Fruit fly (Drosophila melanogaster) whole organism, embryonic: Measurements from ENCODE around the gene CG4607.

Experiments
- Adf1 ChIP-seq: fragments of 200-800 bp; sonication (Bioruptor generic); IDR thresholded peaks from 2 replicates; pipeline ENCODE4 v1.3.6; 2022; ENCODE audit warnings: missing biosample characterization, missing genetic modification characterization
- Aef1 ChIP-seq: fragments of 200-800 bp; sonication (Bioruptor generic); IDR thresholded peaks from 3 replicates; pipeline ENCODE4 v1.3.6; 2022; ENCODE audit warnings: missing biosample characterization, missing genetic modification characterization
- B-H2 ChIP-seq: fragments of 200-800 bp; sonication (Bioruptor generic); optimal IDR thresholded peaks from 2 replicates; lab custom pipeline; 2018; ENCODE audit warnings: missing biosample characterization, mild to moderate bottlenecking, missing genetic modification characterization
- CG10209 ChIP-seq: fragments of 200-800 bp; sonication (Bioruptor generic); optimal IDR thresholded peaks from 3 replicates; lab custom pipeline; 2017; ENCODE audit warnings: missing biosample characterization, mild to moderate bottlenecking, missing genetic modification characterization, missing genetic modification reagents
- CG11695 ChIP-seq: fragments of 200-800 bp; sonication (Bioruptor generic); IDR thresholded peaks from 3 replicates; pipeline ENCODE4 v1.3.6; 2022; ENCODE audit warnings: missing biosample characterization, missing genetic modification characterization
- CG12236 ChIP-seq: fragments of 200-800 bp; sonication (Bioruptor generic); optimal IDR thresholded peaks from 2 replicates; lab custom pipeline; 2016; ENCODE audit warnings: missing biosample characterization, missing genetic modification characterization
- CG12659 ChIP-seq: fragments of 200-800 bp; sonication (Bioruptor generic); optimal IDR thresholded peaks from 3 replicates; lab custom pipeline; 2017; ENCODE audit warnings: mild to moderate bottlenecking, missing biosample characterization, missing genetic modification reagents, missing genetic modification characterization
- CG13123 ChIP-seq: fragments of 200-800 bp; sonication (Bioruptor generic); optimal IDR thresholded peaks from 2 replicates; lab custom pipeline; 2016; ENCODE audit warnings: missing biosample characterization, missing genetic modification characterization
- CG13287 ChIP-seq: fragments of 200-800 bp; sonication (Bioruptor generic); IDR thresholded peaks from 2 replicates; pipeline ENCODE4 v1.3.6; 2022; ENCODE audit warnings: missing biosample characterization, missing genetic modification characterization; ENCODE audit not compliant: partially characterized antibody
- CG13775 ChIP-seq: fragments of 200-800 bp; sonication (Bioruptor generic); optimal IDR thresholded peaks from 3 replicates; lab custom pipeline; 2017; ENCODE audit warnings: missing biosample characterization, mild to moderate bottlenecking, missing genetic modification characterization
- CG13894 ChIP-seq: fragments of 200-800 bp; sonication (Bioruptor generic); optimal IDR thresholded peaks from 3 replicates; lab custom pipeline; 2018; ENCODE audit warnings: missing biosample characterization, mild to moderate bottlenecking, missing genetic modification characterization, moderate library complexity
- CG14667 ChIP-seq: fragments of 200-800 bp; sonication (Bioruptor generic); IDR thresholded peaks from 2 replicates; pipeline ENCODE4 v1.3.6; 2022; ENCODE audit warnings: missing biosample characterization, missing genetic modification characterization
- CG15073 ChIP-seq: fragments of 200-800 bp; sonication (Bioruptor generic); optimal IDR thresholded peaks from 2 replicates; lab custom pipeline; 2016; ENCODE audit warnings: missing biosample characterization, missing genetic modification characterization
- CG15269 ChIP-seq: fragments of 200-800 bp; sonication (Bioruptor generic); optimal IDR thresholded peaks from 2 replicates; lab custom pipeline; 2018; ENCODE audit warnings: missing biosample characterization, mild to moderate bottlenecking, missing genetic modification characterization, moderate library complexity
- CG2202 ChIP-seq: fragments of 200-800 bp; sonication (Bioruptor generic); optimal IDR thresholded peaks from 2 replicates; lab custom pipeline; 2018; ENCODE audit warnings: missing biosample characterization, mild to moderate bottlenecking, missing genetic modification characterization
- CG2712 ChIP-seq: fragments of 200-800 bp; optimal IDR thresholded peaks from 3 replicates; lab custom pipeline; 2019; ENCODE audit warnings: missing biosample characterization, mild to moderate bottlenecking, missing genetic modification characterization, moderate library complexity
- CG30431 ChIP-seq: fragments of 200-800 bp; sonication (Bioruptor generic); optimal IDR thresholded peaks from 2 replicates; lab custom pipeline; 2017; ENCODE audit warnings: missing biosample characterization, missing genetic modification characterization
- CG31365 ChIP-seq: fragments of 200-800 bp; sonication (Bioruptor generic); optimal IDR thresholded peaks from 2 replicates; lab custom pipeline; 2018; ENCODE audit warnings: missing biosample characterization, mild to moderate bottlenecking, missing genetic modification characterization
- CG33213 ChIP-seq: fragments of 200-800 bp; sonication (Bioruptor generic); optimal IDR thresholded peaks from 3 replicates; lab custom pipeline; 2016; ENCODE audit warnings: missing biosample characterization, missing genetic modification characterization
- CG34224 ChIP-seq: fragments of 200-800 bp; sonication (Bioruptor generic); IDR thresholded peaks from 3 replicates; pipeline ENCODE4 v1.3.6; 2022; ENCODE audit warnings: missing biosample characterization, missing genetic modification characterization; ENCODE audit not compliant: partially characterized antibody
- CG4282 ChIP-seq: fragments of 200-800 bp; sonication (Bioruptor generic); optimal IDR thresholded peaks from 2 replicates; lab custom pipeline; 2016; ENCODE audit warnings: missing biosample characterization, missing genetic modification characterization
- CG43689 ChIP-seq: fragments of 200-800 bp; sonication (Bioruptor generic); IDR thresholded peaks from 2 replicates; pipeline ENCODE4 v1.3.6; 2022; ENCODE audit warnings: missing biosample characterization, missing genetic modification characterization
- CG4730 ChIP-seq: fragments of 200-800 bp; sonication (Bioruptor generic); IDR thresholded peaks from 2 replicates; pipeline ENCODE4 v1.3.6; 2022; ENCODE audit warnings: missing biosample characterization, missing genetic modification characterization
- CG8944 ChIP-seq: fragments of 200-800 bp; sonication (Bioruptor generic); optimal IDR thresholded peaks from 3 replicates; lab custom pipeline; 2016; ENCODE audit warnings: missing biosample characterization, missing genetic modification characterization
- Dad ChIP-seq: fragments of 200-800 bp; sonication (Bioruptor generic); optimal IDR thresholded peaks from 3 replicates; lab custom pipeline; 2016; ENCODE audit warnings: missing biosample characterization, missing genetic modification characterization
- Dek ChIP-seq: fragments of 200-800 bp; sonication (Bioruptor generic); optimal IDR thresholded peaks from 3 replicates; lab custom pipeline; 2019; ENCODE audit warnings: missing biosample characterization, mild to moderate bottlenecking, missing genetic modification characterization, moderate library complexity
- Dip3 ChIP-seq: fragments of 200-800 bp; sonication (Bioruptor generic); optimal IDR thresholded peaks from 3 replicates; lab custom pipeline; 2016; ENCODE audit warnings: missing biosample characterization, missing genetic modification characterization
- Gsc ChIP-seq: fragments of 200-800 bp; sonication (Bioruptor generic); IDR thresholded peaks from 2 replicates; pipeline ENCODE4 v1.3.6; 2022; ENCODE audit warnings: missing biosample characterization, missing genetic modification characterization
- Hmx ChIP-seq: fragments of 200-800 bp; sonication (Bioruptor generic); optimal IDR thresholded peaks from 2 replicates; lab custom pipeline; 2016; ENCODE audit warnings: missing biosample characterization, missing genetic modification characterization
- Med ChIP-seq: fragments of 200-800 bp; sonication (Bioruptor generic); peaks from one replicate; lab custom pipeline; 2016; ENCODE audit warnings: missing biosample characterization, missing genetic modification characterization, mild to moderate bottlenecking, inconsistent platforms, moderate library complexity
- Oaz ChIP-seq: fragments of 200-800 bp; sonication (Bioruptor generic); IDR thresholded peaks from 2 replicates; pipeline ENCODE4 v1.3.6; 2022; ENCODE audit warnings: missing biosample characterization, missing genetic modification characterization
- Ptx1 ChIP-seq: fragments of 200-800 bp; sonication (Bioruptor generic); IDR thresholded peaks from 2 replicates; pipeline ENCODE4 v1.3.6; 2022; ENCODE audit warnings: missing biosample characterization, missing genetic modification characterization
- Ssrp ChIP-seq: fragments of 200-800 bp; sonication (Bioruptor generic); optimal IDR thresholded peaks from 2 replicates; lab custom pipeline; 2018; ENCODE audit warnings: missing biosample characterization, mild to moderate bottlenecking, missing genetic modification characterization, moderate library complexity
- Tbp ChIP-seq: fragments of >200 bp; optimal IDR thresholded peaks from 2 replicates; lab custom pipeline; 2018; ENCODE audit warnings: missing biosample characterization, missing genetic modification characterization
- ac ChIP-seq: fragments of 200-800 bp; sonication (Bioruptor generic); optimal IDR thresholded peaks from 3 replicates; lab custom pipeline; 2017; ENCODE audit warnings: missing biosample characterization, mild to moderate bottlenecking, missing genetic modification characterization
- amos ChIP-seq: fragments of 200-800 bp; sonication (Bioruptor generic); IDR thresholded peaks from 2 replicates; pipeline ENCODE4 v1.3.6; 2022; ENCODE audit warnings: missing biosample characterization, missing genetic modification characterization; ENCODE audit not compliant: partially characterized antibody
- bigmax ChIP-seq: fragments of 200-800 bp; sonication (Bioruptor generic); optimal IDR thresholded peaks from 2 replicates; lab custom pipeline; 2018; ENCODE audit warnings: missing biosample characterization, mild to moderate bottlenecking, missing genetic modification characterization
- da ChIP-seq: fragments of 200-800 bp; sonication (Bioruptor generic); optimal IDR thresholded peaks from 2 replicates; lab custom pipeline; 2016; ENCODE audit warnings: missing biosample characterization, missing genetic modification characterization
- dati ChIP-seq: fragments of 200-800 bp; sonication (Bioruptor generic); IDR thresholded peaks from 2 replicates; pipeline ENCODE4 v1.3.6; 2022; ENCODE audit warnings: missing biosample characterization, missing genetic modification characterization
- fd102C ChIP-seq: fragments of 200-800 bp; sonication (Bioruptor generic); optimal IDR thresholded peaks from 2 replicates; lab custom pipeline; 2018; ENCODE audit warnings: missing biosample characterization, mild to moderate bottlenecking, missing genetic modification characterization, moderate library complexity
- hkb ChIP-seq, 2 experiments: fragments of 200-800 bp in 1 of 2; fragments of >200 bp in 1 of 2; sonication (Bioruptor generic) in 1 of 2; IDR thresholded peaks in 1 of 2; optimal IDR thresholded peaks in 1 of 2; 2 replicates each; pipeline versions ENCODE4 v1.3.6 to Lab custom; 2017 to 2022; ENCODE audit warnings: missing biosample characterization in 1 of 2, missing genetic modification characterization in 1 of 2
- kah ChIP-seq: fragments of 200-800 bp; sonication (Bioruptor generic); optimal IDR thresholded peaks from 2 replicates; lab custom pipeline; 2018; ENCODE audit warnings: missing biosample characterization, mild to moderate bottlenecking, missing genetic modification characterization
- knrl ChIP-seq: fragments of 200-800 bp; sonication (Bioruptor generic); IDR thresholded peaks from 3 replicates; pipeline ENCODE4 v1.3.6; 2022; ENCODE audit warnings: missing biosample characterization, missing genetic modification characterization; ENCODE audit not compliant: partially characterized antibody
- lov ChIP-seq, 2 experiments: fragments of 200-800 bp in 1 of 2; fragments of >200 bp in 1 of 2; sonication (Bioruptor generic) in 1 of 2; IDR thresholded peaks in 1 of 2; optimal IDR thresholded peaks in 1 of 2; 2 replicates in 1 of 2; 3 replicates in 1 of 2; pipeline versions ENCODE4 v1.3.6 to Lab custom; 2017 to 2022; ENCODE audit warnings: missing biosample characterization in 1 of 2, missing genetic modification characterization in 1 of 2
- luna ChIP-seq: fragments of 200-800 bp; sonication (Bioruptor generic); optimal IDR thresholded peaks from 2 replicates; lab custom pipeline; 2016; ENCODE audit warnings: missing biosample characterization, missing genetic modification characterization
- nau ChIP-seq: fragments of 200-800 bp; sonication (Bioruptor generic); optimal IDR thresholded peaks from 3 replicates; lab custom pipeline; 2017; ENCODE audit warnings: missing biosample characterization, mild to moderate bottlenecking, missing genetic modification characterization, missing genetic modification reagents
- nerfin-1 ChIP-seq: fragments of 200-800 bp; sonication (Bioruptor generic); optimal IDR thresholded peaks from 3 replicates; lab custom pipeline; 2019; ENCODE audit warnings: missing biosample characterization, mild to moderate bottlenecking, missing genetic modification characterization, moderate library complexity
- onecut ChIP-seq: fragments of 200-800 bp; sonication (Bioruptor generic); IDR thresholded peaks from 2 replicates; pipeline ENCODE4 v1.3.6; 2022; ENCODE audit warnings: missing biosample characterization, missing genetic modification characterization
- seq ChIP-seq: fragments of 200-800 bp; sonication (Bioruptor generic); IDR thresholded peaks from 2 replicates; pipeline ENCODE4 v1.3.6; 2022; ENCODE audit warnings: missing biosample characterization, missing genetic modification characterization

Gene CG4607

DNA sequence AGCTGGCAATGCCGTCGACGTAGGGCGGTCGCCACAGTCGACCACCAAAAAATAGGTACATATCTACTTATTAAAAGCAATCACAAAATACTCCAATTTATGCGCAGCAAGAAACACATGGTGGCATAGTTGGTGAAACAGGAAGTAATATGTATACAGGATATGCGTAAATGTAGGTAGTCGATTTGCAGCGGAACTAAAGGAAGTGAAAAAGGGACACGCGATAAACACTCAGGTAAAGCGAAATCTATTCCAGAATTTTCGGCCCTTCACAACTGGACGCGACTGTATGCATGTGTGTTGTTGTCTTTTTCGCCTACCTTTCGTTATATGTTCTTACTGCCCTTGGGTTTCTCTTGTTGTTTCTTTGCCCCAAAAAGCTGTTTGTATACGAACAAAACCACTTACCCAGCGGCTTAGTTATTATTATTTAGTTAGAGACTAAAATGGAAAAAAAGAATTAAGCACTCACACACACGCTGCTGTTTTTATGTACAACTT lies 27.3 kb downstream of the CG4607 start (continued):
- no peak for TF ChIP-seq CG13287
- peak; percentile 74 for TF ChIP-seq onecut (GFP tag; lab: Robert Waterston, UW)
- TF ChIP-seq CG30431 (GFP tag; lab: Kevin White, UChicago) = peak; percentile 72
- peak; percentile 78 for TF ChIP-seq Ptx1 (GFP tag; lab: Robert Waterston, UW)
- no peak for TF ChIP-seq hkb (optimal IDR thresholded peaks at IDR 0.05; lab: Kevin White, UChicago)
- TF ChIP-seq hkb (GFP tag; IDR thresholded peaks at IDR 0.05; lab: Robert Waterston, UW) = peak; percentile 77
- peak; percentile 48 for TF ChIP-seq CG33213 (GFP tag; lab: Kevin White, UChicago)
- peak; percentile 89 for TF ChIP-seq seq (GFP tag; lab: Robert Waterston, UW)
- TF ChIP-seq CG13775 (GFP tag; lab: Kevin White, UChicago) = peak; percentile 76
- no peak for TF ChIP-seq fd102C
- no peak for TF ChIP-seq CG13123
- peak; percentile 71 for TF ChIP-seq Dip3 (GFP tag; lab: Kevin White, UChicago)
- TF ChIP-seq CG43689 (GFP tag; lab: Robert Waterston, UW) = peak; percentile 53; the same call in 1 of the 2 replicates
- no peak for TF ChIP-seq Tbp (GFP tag; lab: Kevin White, UChicago)
- TF ChIP-seq da (GFP tag; lab: Kevin White, UChicago) = no peak
- TF ChIP-seq bigmax = no peak
- TF ChIP-seq ac = peak; percentile 24
- TF ChIP-seq CG13894 (tag; lab: Kevin White, UChicago) = peak; percentile 77
- no peak for TF ChIP-seq Gsc (GFP tag; lab: Robert Waterston, UW)
- TF ChIP-seq CG15073 (GFP tag; lab: Kevin White, UChicago) = peak; percentile 93
- peak; percentile 52 for TF ChIP-seq CG4730 (GFP tag; lab: Robert Waterston, UW)
- peak; percentile 63 for TF ChIP-seq CG8944
- peak; percentile 84 for TF ChIP-seq CG10209 (GFP tag; lab: Kevin White, UChicago)
- peak; percentile 89 for TF ChIP-seq CG12659 (GFP tag; lab: Kevin White, UChicago)
- peak; percentile 80 for TF ChIP-seq nau (GFP tag; lab: Kevin White, UChicago)
- peak; percentile 79 for TF ChIP-seq Dek (tag; lab: Kevin White, UChicago)
- TF ChIP-seq Adf1 (GFP tag; lab: Robert Waterston, UW) = peak; percentile 53
- peak; percentile 78 for TF ChIP-seq nerfin-1 (tag; lab: Kevin White, UChicago)
- peak; percentile 95 for TF ChIP-seq Med (GFP tag; lab: Kevin White, UChicago)
- 0 out of 2 replicates have a peak, but pooled peaks have one; percentile 19 for TF ChIP-seq dati (GFP tag; lab: Robert Waterston, UW)
- TF ChIP-seq Dad (GFP tag; lab: Kevin White, UChicago) = peak; percentile 41
- peak; percentile 54 for TF ChIP-seq CG14667 (GFP tag; lab: Robert Waterston, UW)
- TF ChIP-seq CG11695 = peak; percentile 82; the same call in 2 of the 3 replicates
- peak; percentile 87 for TF ChIP-seq CG2712 (tag; lab: Kevin White, UChicago)
- TF ChIP-seq CG2202 (tag; lab: Kevin White, UChicago) = peak; percentile 71
- TF ChIP-seq CG12236 = peak; percentile 38
- TF ChIP-seq Oaz (GFP tag; lab: Robert Waterston, UW) = peak; percentile 63
- TF ChIP-seq CG34224 = 0 out of 3 replicates have a peak, but pooled peaks have one; percentile 9
- no peak for TF ChIP-seq CG4282 (GFP tag; lab: Kevin White, UChicago)
- TF ChIP-seq Ssrp (tag; lab: Kevin White, UChicago) = peak; percentile 81
- peak; percentile 31 for TF ChIP-seq Hmx (GFP tag; lab: Kevin White, UChicago)
- TF ChIP-seq CG15269 = peak; percentile 92
- TF ChIP-seq lov (optimal IDR thresholded peaks at IDR 0.05; lab: Kevin White, UChicago) = no peak
- TF ChIP-seq lov (GFP tag; IDR thresholded peaks at IDR 0.05; lab: Robert Waterston, UW) = 0 out of 3 replicates have a peak, but pooled peaks have one; percentile 23
- TF ChIP-seq B-H2 (GFP tag; lab: Kevin White, UChicago) = peak; percentile 57
- TF ChIP-seq amos (GFP tag; lab: Robert Waterston, UW) = no peak
- peak; percentile 67 for TF ChIP-seq CG31365
- TF ChIP-seq Aef1 (GFP tag; lab: Robert Waterston, UW) = peak; percentile 67; the same call in 2 of the 3 replicates
- TF ChIP-seq luna (GFP tag; lab: Kevin White, UChicago) = peak; percentile 45
- TF ChIP-seq knrl (GFP tag; lab: Robert Waterston, UW) = no peak
- TF ChIP-seq kah (GFP tag; lab: Kevin White, UChicago) = peak; percentile 57
